Worm (Caenorhabditis elegans) whole organism, midembryonic: Measurements from ENCODE around the gene ncs-5.

Source experiments
- T22C8.4 ChIP-seq: fragments of 200-800 bp; sonication (Bioruptor generic); IDR thresholded peaks from 2 replicates; pipeline ENCODE4 v1.3.6; 2022; ENCODE audit warnings: missing genetic modification characterization, missing compliant biosample characterization
- cog-1 ChIP-seq: sonication (generic microtip); optimal IDR thresholded peaks from 2 replicates; lab custom pipeline; 2016; ENCODE audit warnings: missing genetic modification characterization, missing compliant biosample characterization
- flt-1 ChIP-seq: fragments of 200-800 bp; sonication (Bioruptor generic); IDR thresholded peaks from 2 replicates; pipeline ENCODE4 v1.3.6; 2022; ENCODE audit warnings: missing genetic modification characterization, missing compliant biosample characterization
- klf-2 ChIP-seq: fragments of 200-800 bp; sonication (Bioruptor generic); conservative IDR thresholded peaks from 2 replicates; pipeline ENCODE4 v1.3.6; 2022; ENCODE audit warnings: missing genetic modification reagents, missing genetic modification characterization, missing compliant biosample characterization
- med-1 ChIP-seq: sonication (generic microtip); optimal IDR thresholded peaks from 2 replicates; lab custom pipeline; 2017; ENCODE audit warnings: missing genetic modification characterization, mild to moderate bottlenecking, missing compliant biosample characterization, antibody characterized with exemption, missing genetic modification reagents; ENCODE audit not compliant: insufficient read depth
- ref-1 ChIP-seq: fragments of 200-800 bp; sonication (Bioruptor generic); conservative IDR thresholded peaks from 2 replicates; pipeline ENCODE4 v1.3.6; 2022; ENCODE audit warnings: missing genetic modification reagents, missing genetic modification characterization, missing compliant biosample characterization
- tab-1 ChIP-seq: fragments of 200-800 bp; sonication (Bioruptor generic); IDR thresholded peaks from 2 replicates; pipeline ENCODE4 v1.3.6; 2022; ENCODE audit warnings: missing genetic modification characterization, missing compliant biosample characterization
- ztf-23 ChIP-seq: fragments of 200-800 bp; sonication (Bioruptor generic); IDR thresholded peaks from 2 replicates; pipeline ENCODE4 v1.3.6; 2022; ENCODE audit warnings: missing genetic modification reagents, missing genetic modification characterization, missing compliant biosample characterization
- ztf-29 ChIP-seq: fragments of 200-800 bp; sonication (Bioruptor generic); IDR thresholded peaks from 2 replicates; pipeline ENCODE4 v1.3.6; 2022; ENCODE audit warnings: missing genetic modification reagents, missing genetic modification characterization, missing compliant biosample characterization

Gene ncs-5

DNA sequence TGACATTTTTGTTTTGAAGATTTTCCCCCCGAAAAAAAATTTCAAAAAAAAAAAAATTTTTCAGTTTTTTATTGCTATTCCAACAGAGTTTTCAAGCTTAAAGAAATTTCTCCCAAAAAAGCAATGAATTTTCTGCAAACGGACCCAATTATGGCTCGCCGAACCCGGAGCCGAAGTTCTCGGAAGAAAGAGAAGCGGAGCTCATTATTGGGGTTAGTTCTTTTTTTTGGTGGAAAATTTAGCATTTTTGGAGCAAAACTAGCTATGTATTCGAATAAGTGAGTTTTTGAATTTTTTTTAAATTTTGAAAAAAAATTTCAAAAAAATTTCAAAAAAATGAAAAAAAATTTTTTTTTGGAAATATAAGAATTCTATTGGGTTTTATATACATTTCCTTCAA, at the start of gene ncs-5:
Gene ncs-5 (plus strand): TSS at position 124 of the 400 bp plus-strand sequence.
- TF ChIP-seq ztf-29 (GFP tag; lab: Robert Waterston, UW), result no peak

DNA sequence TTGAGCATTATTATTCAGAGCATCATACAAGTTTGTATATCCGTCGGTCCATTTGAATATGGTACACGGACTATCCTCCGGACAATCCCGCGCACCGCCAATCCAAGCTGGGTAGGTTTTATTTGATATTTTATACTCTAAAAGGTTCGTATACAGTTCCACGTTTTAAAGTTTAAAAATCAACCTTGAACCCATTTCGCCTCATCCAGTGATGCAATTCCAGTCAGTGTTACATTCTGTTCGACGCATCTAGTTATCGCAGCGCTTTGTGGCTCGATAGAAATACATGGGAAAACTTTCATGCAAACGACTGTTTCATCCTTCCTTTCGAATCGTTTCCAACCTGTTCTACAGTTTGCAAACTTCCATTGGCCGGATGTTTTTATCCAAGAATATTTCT, 49.7 kb upstream of the ncs-5 start:
- TF ChIP-seq cog-1 (tag; lab: Kevin White, UChicago) (no peak), T22C8.4 (GFP tag; lab: Robert Waterston, UW) (no peak)

DNA sequence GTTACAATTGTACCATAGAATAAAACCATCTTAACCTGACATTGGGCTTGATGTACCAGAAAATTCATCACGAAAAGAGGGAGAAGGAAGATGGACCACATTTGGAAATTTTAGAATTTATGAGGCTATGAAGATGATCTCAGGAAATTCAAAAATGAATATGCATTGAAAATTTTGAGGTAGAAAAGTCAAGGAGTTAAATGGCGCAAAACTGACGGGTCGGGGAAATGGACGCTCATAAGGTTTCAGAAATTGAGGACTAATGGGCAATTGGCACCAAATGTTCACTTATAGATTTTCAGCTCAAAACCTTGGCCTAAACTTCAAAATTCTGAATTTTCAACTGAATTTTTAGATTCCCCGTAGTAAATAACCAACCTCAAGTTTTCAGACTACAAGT, 48.9 kb upstream of the ncs-5 start, which contains the start of gene clec-255:
Gene clec-255 (minus strand): TSS at position 101 of the 400 bp plus-strand sequence.
- TF ChIP-seq T22C8.4 (GFP tag; lab: Robert Waterston, UW) (no peak), ref-1 (GFP tag; lab: Robert Waterston, UW) (no peak), ztf-29 (GFP tag; lab: Robert Waterston, UW) (no peak), klf-2 (GFP tag; lab: Robert Waterston, UW) (no peak), ztf-23 (GFP tag; lab: Robert Waterston, UW) (no peak), cog-1 (tag; lab: Kevin White, UChicago) (no peak), med-1 (GFP tag; lab: Kevin White, UChicago) (no peak), flt-1 (GFP tag; lab: Robert Waterston, UW) (no peak), tab-1 (GFP tag; lab: Robert Waterston, UW) (no peak)

DNA sequence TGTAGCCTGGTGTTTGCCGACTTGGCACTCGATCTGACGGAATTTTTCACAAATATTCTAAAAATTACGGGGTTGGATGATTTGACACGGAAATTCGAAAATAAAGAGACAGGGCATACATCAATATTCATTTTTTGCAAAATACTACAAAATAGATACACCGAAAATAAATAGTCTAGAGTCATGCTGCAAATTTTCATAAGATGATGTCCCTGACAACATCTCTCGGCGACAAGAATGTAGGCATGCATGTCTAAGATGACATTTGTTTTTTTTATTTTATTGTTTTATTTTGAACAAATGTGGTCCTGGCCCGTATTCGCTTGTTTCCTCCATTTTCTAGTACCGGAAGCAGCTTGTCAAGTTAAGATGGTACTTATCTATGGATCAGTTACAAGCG, 48.2 kb upstream of the ncs-5 start, which contains the start of gene clec-256:
Gene clec-256 (plus strand): TSS at position 301 of the 400 bp plus-strand sequence.
- no peak for TF ChIP-seq T22C8.4 (GFP tag; lab: Robert Waterston, UW)
- no peak for TF ChIP-seq tab-1 (GFP tag; lab: Robert Waterston, UW)
- TF ChIP-seq ref-1 (GFP tag; lab: Robert Waterston, UW), result no peak
- TF ChIP-seq flt-1 (GFP tag; lab: Robert Waterston, UW), result no peak

DNA sequence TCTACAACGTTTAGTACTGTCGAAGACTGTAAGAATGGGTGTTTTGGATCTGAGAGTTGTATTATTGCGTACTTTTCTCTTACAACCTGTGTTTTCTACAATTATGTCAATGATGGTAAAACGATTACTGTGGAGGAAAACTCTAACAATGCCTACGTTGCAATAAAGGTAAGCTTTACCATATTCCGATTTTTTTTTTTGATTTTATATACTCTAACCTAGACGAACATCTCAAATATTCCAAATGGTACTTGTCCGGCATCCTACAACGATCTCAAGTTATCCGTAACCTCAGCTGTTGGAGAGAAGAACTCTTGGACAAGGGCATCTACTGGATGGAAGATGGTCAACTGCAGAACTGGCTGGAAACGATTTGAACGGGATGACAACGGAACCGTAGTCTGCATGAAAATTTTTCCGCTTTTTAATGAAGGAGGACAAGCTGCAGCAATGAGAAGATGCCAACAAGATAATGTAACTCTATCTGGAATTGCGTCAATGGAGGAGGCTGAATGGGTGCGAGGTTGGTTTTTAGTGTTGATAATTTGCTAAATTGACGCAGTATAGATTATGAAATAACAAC, 47.7 kb upstream of the ncs-5 start:
- TF ChIP-seq ztf-23 (GFP tag; lab: Robert Waterston, UW) (no peak), med-1 (GFP tag; lab: Kevin White, UChicago) (no peak), cog-1 (tag; lab: Kevin White, UChicago) (no peak), flt-1 (GFP tag; lab: Robert Waterston, UW) (no peak)

DNA sequence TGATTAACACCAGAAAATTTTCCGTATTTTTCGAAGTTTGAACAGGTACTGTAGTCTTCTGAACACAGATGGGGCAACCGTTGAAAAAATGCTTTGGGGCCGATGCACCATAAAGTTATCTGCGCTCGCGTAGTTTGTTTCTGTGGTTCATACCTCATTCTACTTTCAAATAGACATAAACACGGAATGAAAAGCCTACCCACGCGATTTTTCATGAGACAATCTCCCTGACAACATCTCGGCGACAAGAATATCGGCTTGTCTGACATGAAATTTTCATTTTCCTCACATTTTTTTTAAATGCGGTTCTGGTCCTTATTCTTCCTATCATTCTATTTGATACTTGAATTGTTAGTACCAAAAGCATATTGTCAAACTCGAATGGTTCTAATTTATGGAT, 46.8 kb upstream of the ncs-5 start, which contains the start of gene clec-257:
Gene clec-257 (plus strand): TSS at position 301 of the 400 bp plus-strand sequence.
- TF ChIP-seq med-1 (GFP tag; lab: Kevin White, UChicago), result no peak
- TF ChIP-seq tab-1 (GFP tag; lab: Robert Waterston, UW), result no peak
- no peak for TF ChIP-seq flt-1 (GFP tag; lab: Robert Waterston, UW)
- no peak for TF ChIP-seq T22C8.4 (GFP tag; lab: Robert Waterston, UW)
- no peak for TF ChIP-seq klf-2 (GFP tag; lab: Robert Waterston, UW)
- TF ChIP-seq ref-1 (GFP tag; lab: Robert Waterston, UW), result no peak
- TF ChIP-seq ztf-23 (GFP tag; lab: Robert Waterston, UW), result no peak
- no peak for TF ChIP-seq cog-1 (tag; lab: Kevin White, UChicago)
- no peak for TF ChIP-seq ztf-29 (GFP tag; lab: Robert Waterston, UW)

DNA sequence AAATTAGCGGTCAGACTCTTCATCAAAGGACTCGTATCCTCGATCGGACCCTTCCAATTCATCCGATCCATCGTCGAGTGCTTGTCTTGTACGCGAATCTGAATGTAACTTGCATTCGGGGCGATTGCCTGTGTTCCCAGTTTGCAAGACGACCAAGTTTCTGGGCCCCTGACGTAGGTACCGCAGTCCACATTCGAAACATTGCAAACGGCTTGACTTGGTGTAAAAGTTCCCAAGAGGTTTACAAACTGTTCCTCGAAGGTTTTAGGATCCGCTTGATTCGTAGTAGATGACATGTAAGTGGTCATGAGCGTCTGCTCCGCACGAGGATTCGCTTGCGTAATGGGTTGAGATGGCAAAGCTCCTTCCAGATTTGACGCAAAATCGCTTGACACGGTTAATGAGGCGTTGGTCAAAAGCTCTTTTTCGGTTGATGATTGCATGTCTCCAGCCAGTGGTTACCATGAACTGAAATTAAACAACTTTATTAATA, 43.3 kb upstream of the ncs-5 start, which contains the start of gene Y17D7B.4:
Gene Y17D7B.4 (minus strand): TSS at position 443 of the 493 bp plus-strand sequence.
- TF ChIP-seq ref-1 (GFP tag; lab: Robert Waterston, UW), result no peak
- TF ChIP-seq tab-1 (GFP tag; lab: Robert Waterston, UW), result no peak
- TF ChIP-seq ztf-29 (GFP tag; lab: Robert Waterston, UW), result no peak
- TF ChIP-seq med-1 (GFP tag; lab: Kevin White, UChicago), result no peak
- no peak for TF ChIP-seq T22C8.4 (GFP tag; lab: Robert Waterston, UW)
- TF ChIP-seq flt-1 (GFP tag; lab: Robert Waterston, UW), result no peak
- no peak for TF ChIP-seq klf-2 (GFP tag; lab: Robert Waterston, UW)
- no peak for TF ChIP-seq ztf-23 (GFP tag; lab: Robert Waterston, UW)
- no peak for TF ChIP-seq cog-1 (tag; lab: Kevin White, UChicago)

DNA sequence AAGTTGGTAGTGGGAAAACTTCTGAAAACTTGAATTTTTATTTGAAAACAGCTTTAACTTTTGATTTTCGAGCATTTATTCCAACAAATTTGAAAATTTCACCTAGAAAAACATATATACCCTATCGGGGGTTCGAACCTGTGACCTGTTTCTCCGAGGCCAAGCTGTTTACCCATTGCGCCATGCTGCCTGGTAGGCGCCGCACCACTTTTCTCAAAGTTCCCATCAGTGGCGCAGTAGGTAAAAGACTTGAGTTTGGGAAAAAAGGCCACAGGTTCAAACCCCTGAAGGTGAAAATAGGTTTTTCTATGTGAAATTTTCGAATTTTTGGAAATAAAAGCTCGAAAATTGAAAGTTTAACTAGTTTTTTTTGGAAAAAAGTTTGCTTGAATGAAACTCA, 39.0 kb upstream of the ncs-5 start:
- TF ChIP-seq tab-1 (GFP tag; lab: Robert Waterston, UW) (no peak), T22C8.4 (GFP tag; lab: Robert Waterston, UW) (no peak)

DNA sequence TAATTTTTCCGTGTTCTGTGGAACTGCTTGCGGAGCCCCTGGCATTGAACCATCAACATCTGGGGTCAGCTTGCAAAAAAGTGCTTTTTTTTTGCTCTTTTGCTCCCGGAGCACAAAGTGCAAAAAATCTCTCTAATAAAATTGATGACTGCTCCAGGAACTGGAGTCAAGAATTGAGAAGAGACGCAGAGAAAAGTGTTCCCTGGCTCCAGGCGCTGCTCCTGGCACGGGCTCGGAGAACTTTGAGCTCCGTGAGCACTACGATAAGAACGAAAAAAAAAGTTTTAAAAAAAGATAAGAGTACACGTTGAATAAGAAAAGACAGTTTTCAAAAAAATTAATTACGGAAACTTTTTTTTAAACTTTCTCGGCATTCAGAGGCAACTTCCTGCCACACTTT, 36.8 kb upstream of the ncs-5 start:
- TF ChIP-seq flt-1 (GFP tag; lab: Robert Waterston, UW), result no peak

DNA sequence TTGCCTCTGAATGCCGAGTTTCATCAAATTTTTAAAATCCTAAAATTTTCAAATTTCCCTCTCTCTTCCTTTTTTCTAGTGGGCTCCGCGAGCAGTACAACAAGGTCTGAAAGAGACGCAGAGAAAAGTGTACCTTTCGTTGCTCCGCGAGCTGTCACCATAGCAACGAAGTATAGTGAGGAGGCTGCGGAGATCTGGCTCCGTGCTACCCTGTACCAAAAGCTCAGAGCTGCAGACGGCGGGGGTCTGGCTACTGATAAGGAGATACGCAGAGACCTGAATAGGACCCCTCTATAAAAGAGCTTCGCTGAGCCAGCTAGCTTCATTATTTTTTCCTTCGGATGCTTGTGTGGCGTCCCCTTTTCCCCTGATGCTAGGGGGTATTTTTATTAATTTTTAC, 36.1 kb upstream of the ncs-5 start, which contains the start of gene Y17D7B.10:
Gene Y17D7B.10 (plus strand): TSS at position 243 of the 400 bp plus-strand sequence.
- TF ChIP-seq flt-1 (GFP tag; lab: Robert Waterston, UW), result no peak

DNA sequence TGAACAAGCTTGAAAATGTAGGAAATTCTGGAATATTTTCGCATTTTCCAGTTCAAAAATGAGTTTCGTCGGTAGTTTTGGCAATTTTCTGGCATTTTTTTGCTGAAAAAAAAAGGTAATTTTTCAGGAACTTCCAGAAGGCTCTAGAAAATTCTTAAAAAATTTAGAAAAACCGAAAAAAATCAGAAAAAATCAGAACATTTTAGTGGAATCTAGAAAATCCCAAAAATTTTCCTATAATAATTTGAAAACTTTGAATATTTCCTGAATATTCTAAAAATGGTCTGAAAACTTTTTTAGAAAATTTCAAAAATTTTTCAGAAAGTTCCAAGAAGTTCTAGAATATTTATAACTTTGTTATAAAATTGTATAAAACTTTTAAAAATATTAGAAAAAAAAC, 32.9 kb upstream of the ncs-5 start, which contains the start of gene Y17D7B.3:
Gene Y17D7B.3 (minus strand): TSS at position 101 of the 400 bp plus-strand sequence.
- TF ChIP-seq flt-1 (GFP tag; lab: Robert Waterston, UW) (no peak), ref-1 (GFP tag; lab: Robert Waterston, UW) (no peak), T22C8.4 (GFP tag; lab: Robert Waterston, UW) (no peak), tab-1 (GFP tag; lab: Robert Waterston, UW) (no peak), ztf-29 (GFP tag; lab: Robert Waterston, UW) (no peak), ztf-23 (GFP tag; lab: Robert Waterston, UW) (no peak), cog-1 (tag; lab: Kevin White, UChicago) (no peak), klf-2 (GFP tag; lab: Robert Waterston, UW) (no peak), med-1 (GFP tag; lab: Kevin White, UChicago) (no peak)
